Fruit fly (Drosophila melanogaster): ENCODE data around the gene CG12746.
A peak's percentile ranks its signal among the peaks of the same experiment; 100 is the strongest.

CG12746 gene

DNA sequence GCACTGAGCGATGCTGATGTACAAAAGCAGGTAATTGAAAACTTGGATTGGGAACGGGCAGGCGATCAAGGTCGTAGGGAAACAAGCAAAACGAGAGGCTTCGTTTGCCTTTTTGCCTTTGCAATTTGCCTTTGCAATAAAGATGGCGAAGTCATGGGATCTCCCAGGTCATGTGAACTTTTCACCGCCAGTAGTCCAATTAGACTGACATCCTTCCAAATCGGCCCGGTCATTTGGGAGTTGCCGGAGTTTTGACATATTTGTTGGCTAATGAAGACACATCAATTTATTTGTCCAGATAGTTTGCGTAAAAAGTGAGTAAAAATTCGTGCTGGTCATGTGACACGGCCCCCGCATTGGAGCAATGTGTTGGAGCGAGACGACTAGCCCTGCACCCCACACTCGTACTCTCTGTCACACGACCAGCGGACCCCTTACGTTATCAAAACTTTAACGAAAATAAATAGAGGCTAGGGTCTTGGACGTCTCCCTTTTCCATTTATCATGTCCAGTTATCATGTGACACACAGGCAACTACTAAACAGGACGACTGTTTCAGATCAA, 27.4 kb downstream of the CG12746 start (continued):
- TF ChIP-seq Nf-YB (GFP tag; optimal IDR thresholded peaks at IDR 0.05) (no peak), cwo (GFP tag; optimal IDR thresholded peaks at IDR 0.05) (peak; percentile 79), CG34376 (GFP tag; optimal IDR thresholded peaks at IDR 0.05) (peak; percentile 5), CG9437 (GFP tag; optimal IDR thresholded peaks at IDR 0.05) (peak; percentile 97), HmgZ (tag; optimal IDR thresholded peaks at IDR 0.05) (peak; percentile 31), nerfin-2 (GFP tag; IDR thresholded peaks at IDR 0.05; ENCODE audit: partially characterized antibody) (0 out of 2 replicates have a peak, but pooled peaks have one; percentile 28), fru (optimal IDR thresholded peaks at IDR 0.05) (no peak), tup (GFP tag; optimal IDR thresholded peaks at IDR 0.05) (no peak), Usf (GFP tag; optimal IDR thresholded peaks at IDR 0.05) (peak; percentile 91), Med (GFP tag) (peak; percentile 73), CkIIα-i1 (GFP tag; IDR thresholded peaks at IDR 0.05) (no peak), Pdp1 (GFP tag; optimal IDR thresholded peaks at IDR 0.05) (peak in 1 of 2 experiments; percentile 64), h (optimal IDR thresholded peaks at IDR 0.05) (no peak), bigmax (GFP tag; optimal IDR thresholded peaks at IDR 0.05) (peak; percentile 13), wdn (GFP tag; IDR thresholded peaks at IDR 0.05) (no peak), Nf-YC (tag; optimal IDR thresholded peaks at IDR 0.05) (peak; percentile 63), Mes4 (GFP tag; optimal IDR thresholded peaks at IDR 0.05) (no peak), mirr (GFP tag; optimal IDR thresholded peaks at IDR 0.05) (peak; percentile 24), CG10543 (GFP tag; optimal IDR thresholded peaks at IDR 0.05) (peak; percentile 13), insv (GFP tag; optimal IDR thresholded peaks at IDR 0.05) (peak; percentile 43 to 88), amos (GFP tag; IDR thresholded peaks at IDR 0.05; ENCODE audit: partially characterized antibody) (peak; percentile 33; the same call in 1 of the 2 replicates), CG11456 (GFP tag; IDR thresholded peaks at IDR 0.05) (no peak), B-H2 (GFP tag; optimal IDR thresholded peaks at IDR 0.05) (peak; percentile 28), CG13775 (GFP tag; optimal IDR thresholded peaks at IDR 0.05) (no peak), CG8478 (optimal IDR thresholded peaks at IDR 0.05) (peak; percentile 17), sug (tag; optimal IDR thresholded peaks at IDR 0.05) (peak; percentile 57), Elba2 (GFP tag; optimal IDR thresholded peaks at IDR 0.05) (peak; percentile 71)

DNA sequence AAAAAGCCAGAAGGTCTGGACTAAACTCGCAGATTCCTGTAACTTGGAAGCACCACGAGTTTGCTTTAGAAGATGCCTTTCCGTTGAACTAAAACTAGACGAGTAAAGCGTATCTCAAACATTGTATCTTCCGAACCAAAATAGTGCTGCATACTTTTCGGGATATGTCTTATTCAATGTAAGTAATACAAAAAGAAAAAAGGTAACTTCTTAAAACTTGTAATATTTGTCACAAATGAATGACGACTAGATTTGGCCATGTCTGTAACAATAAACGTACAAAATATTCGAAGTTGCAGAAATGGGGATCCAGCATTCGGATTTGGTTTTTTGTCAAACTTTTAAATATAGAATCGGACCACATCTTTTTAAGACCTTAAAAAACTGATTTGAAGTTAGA, 30.2 kb downstream of the CG12746 start:
- no peak for TF ChIP-seq CG8924 (tag; optimal IDR thresholded peaks at IDR 0.05)
- TF ChIP-seq CG15073 (GFP tag; optimal IDR thresholded peaks at IDR 0.05): peak; percentile 73
- no peak for TF ChIP-seq org-1 (GFP tag; optimal IDR thresholded peaks at IDR 0.05)
- no peak for TF ChIP-seq usp (GFP tag; optimal IDR thresholded peaks at IDR 0.05)
- TF ChIP-seq CG6272 (GFP tag; IDR thresholded peaks at IDR 0.05): no peak
- no peak for TF ChIP-seq CG8944 (GFP tag; optimal IDR thresholded peaks at IDR 0.05)
- TF ChIP-seq Med (GFP tag): peak; percentile 54
- TF ChIP-seq CG12155 (GFP tag; optimal IDR thresholded peaks at IDR 0.05): no peak
- TF ChIP-seq CTCF (GFP tag; optimal IDR thresholded peaks at IDR 0.05): peak; percentile 11
- TF ChIP-seq HmgZ (tag; optimal IDR thresholded peaks at IDR 0.05): peak; percentile 33
- TF ChIP-seq CG11093 (GFP tag; IDR thresholded peaks at IDR 0.05): no peak
- no peak; the same call in 1 of the 2 replicates for TF ChIP-seq CG13287 (GFP tag; IDR thresholded peaks at IDR 0.05; ENCODE audit: partially characterized antibody)
- TF ChIP-seq phol (tag; optimal IDR thresholded peaks at IDR 0.05): no peak
- TF ChIP-seq ssp (GFP tag; IDR thresholded peaks at IDR 0.05): no peak
- peak; percentile 11 for TF ChIP-seq nom (GFP tag; optimal IDR thresholded peaks at IDR 0.05)
- peak; percentile 86; the same call in 2 of the 3 replicates for TF ChIP-seq CG2199 (GFP tag; IDR thresholded peaks at IDR 0.05)
- no peak for TF ChIP-seq pum (GFP tag; optimal IDR thresholded peaks at IDR 0.05)
- TF ChIP-seq gsb (GFP tag; IDR thresholded peaks at IDR 0.05): no peak
- no peak for TF ChIP-seq Opbp (GFP tag; IDR thresholded peaks at IDR 0.05; ENCODE audit: partially characterized antibody)

Data from whole organism, embryonic.